Comparison of ENCODE assay signal across 5 worm cellular contexts in the genomic region with DNA sequence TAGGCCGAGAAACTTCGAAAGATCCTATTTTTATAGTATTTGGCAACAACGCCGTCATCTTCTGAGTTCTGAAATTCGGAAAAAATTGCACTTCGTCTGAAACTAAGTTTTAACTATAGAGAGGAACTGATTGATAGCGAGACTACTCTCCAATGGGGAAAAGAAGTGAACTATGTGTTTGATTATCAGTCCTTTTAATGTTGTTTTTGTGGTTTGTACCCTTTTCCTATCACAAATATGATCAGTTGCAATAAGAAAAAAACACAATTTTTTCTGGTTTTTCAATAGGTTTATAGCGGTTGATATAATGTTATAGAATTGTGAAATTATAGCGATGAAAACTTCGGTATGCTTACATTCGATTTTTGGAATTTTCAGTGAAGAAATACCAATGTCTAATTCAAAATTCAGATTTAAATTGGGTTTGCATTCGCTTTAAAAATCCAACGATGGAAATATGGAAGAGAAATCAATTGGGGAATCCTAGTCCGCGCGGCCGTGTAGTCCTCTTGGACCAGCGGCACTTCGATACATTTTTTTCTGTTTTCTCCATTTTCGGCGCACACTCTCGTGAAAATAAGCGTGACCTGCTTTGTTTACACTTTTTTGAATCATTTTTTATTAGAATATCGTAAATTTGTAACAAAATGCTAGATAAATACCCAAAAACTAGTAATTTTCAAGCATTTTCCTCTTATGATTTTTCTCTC.
A peak's percentile ranks its signal among the peaks of the same experiment; 100 is the strongest.
TF ChIP-seq lines count a peak whose summit lies in the region.

Gene C53B4.3 (minus strand): TSS at position 464 of the 710 bp plus-strand sequence.

TF ChIP-seq in whole organism, L1 larva, 84 proteins besides CTCF, POLR2A, EP300 and RAD21 (continues in another document):
- TF ChIP-seq nhr-90 (tag; optimal IDR thresholded peaks at IDR 0.05; lab: Kevin White, UChicago; ENCODE audit: poor library complexity) (peak; percentile 95), mep-1 (tag; optimal IDR thresholded peaks at IDR 0.05; lab: Kevin White, UChicago) (peak; percentile 49), dsc-1 (tag; optimal IDR thresholded peaks at IDR 0.05; lab: Kevin White, UChicago) (peak; percentile 96), blmp-1 (tag; optimal IDR thresholded peaks at IDR 0.05; lab: Kevin White, UChicago) (peak; percentile 56), lin-13 (GFP tag; optimal IDR thresholded peaks at IDR 0.05; lab: Kevin White, UChicago) (peak; percentile 34), rnt-1 (tag; optimal IDR thresholded peaks at IDR 0.05; lab: Kevin White, UChicago) (peak; percentile 99), ceh-8 (GFP tag; optimal IDR thresholded peaks at IDR 0.05; lab: Kevin White, UChicago) (peak; percentile 76), C04F5.9 (tag; optimal IDR thresholded peaks at IDR 0.05; lab: Kevin White, UChicago) (peak; percentile 87), nhr-28 (tag; optimal IDR thresholded peaks at IDR 0.05; lab: Kevin White, UChicago) (no peak), nhr-76 (tag; optimal IDR thresholded peaks at IDR 0.05; lab: Kevin White, UChicago) (no peak), grh-1 (GFP tag; IDR thresholded peaks at IDR 0.05; lab: Robert Waterston, UW) (0 out of 2 replicates have a peak, but pooled peaks have one; percentile 24), nhr-77 (tag; optimal IDR thresholded peaks at IDR 0.05; lab: Kevin White, UChicago) (no peak), unc-130 (tag; optimal IDR thresholded peaks at IDR 0.05; lab: Kevin White, UChicago) (no peak), nhr-85 (tag; lab: Kevin White, UChicago) (peak; percentile 96), efl-1 (optimal IDR thresholded peaks at IDR 0.05; lab: Kevin White, UChicago) (peak; percentile 63 to 67), efl-1 (GFP tag; optimal IDR thresholded peaks at IDR 0.05 in 1 of 2; lab: Kevin White, UChicago) (peak; percentile 59 to 95)

TF ChIP-seq in whole organism, L3 larva, 47 proteins besides CTCF, POLR2A, EP300 and RAD21 (continues in another document):
- TF ChIP-seq nhr-11 (tag; optimal IDR thresholded peaks at IDR 0.05; lab: Kevin White, UChicago) (no peak), ceh-82 (tag; optimal IDR thresholded peaks at IDR 0.05; lab: Kevin White, UChicago) (no peak), nhr-237 (tag; optimal IDR thresholded peaks at IDR 0.05; lab: Kevin White, UChicago) (no peak), zag-1 (tag; optimal IDR thresholded peaks at IDR 0.05; lab: Kevin White, UChicago) (no peak), ceh-16 (tag; optimal IDR thresholded peaks at IDR 0.05; lab: Kevin White, UChicago) (no peak), mml-1 (tag; optimal IDR thresholded peaks at IDR 0.05; lab: Kevin White, UChicago) (no peak), ztf-11 (tag; optimal IDR thresholded peaks at IDR 0.05; lab: Kevin White, UChicago) (no peak), egl-5 (tag; optimal IDR thresholded peaks at IDR 0.05; lab: Kevin White, UChicago) (no peak), nhr-67 (tag; optimal IDR thresholded peaks at IDR 0.05; lab: Kevin White, UChicago) (no peak), nhr-28 (tag; optimal IDR thresholded peaks at IDR 0.05; lab: Kevin White, UChicago) (no peak), hmg-11 (tag; optimal IDR thresholded peaks at IDR 0.05; lab: Kevin White, UChicago) (peak; percentile 32), ceh-9 (tag; optimal IDR thresholded peaks at IDR 0.05; lab: Kevin White, UChicago) (no peak), lin-39 (tag; optimal IDR thresholded peaks at IDR 0.05; lab: Kevin White, UChicago) (no peak), ceh-28 (tag; optimal IDR thresholded peaks at IDR 0.05; lab: Kevin White, UChicago) (no peak), lin-15B (tag; optimal IDR thresholded peaks at IDR 0.05; lab: Kevin White, UChicago) (peak; percentile 71), nfya-1 (tag; optimal IDR thresholded peaks at IDR 0.05; lab: Kevin White, UChicago; ENCODE audit: insufficient read depth) (peak; percentile 39), nhr-77 (tag; optimal IDR thresholded peaks at IDR 0.05; lab: Kevin White, UChicago) (no peak), elt-2 (tag; optimal IDR thresholded peaks at IDR 0.05; lab: Kevin White, UChicago) (peak; percentile 55)

TF ChIP-seq in whole organism, early embryonic, 17 proteins besides CTCF, POLR2A, EP300 and RAD21:
- TF ChIP-seq pes-1 (GFP tag; IDR thresholded peaks at IDR 0.05; lab: Robert Waterston, UW) (0 out of 2 replicates have a peak, but pooled peaks have one; percentile 69), tbx-37 (GFP tag; conservative IDR thresholded peaks at IDR 0.05; lab: Robert Waterston, UW) (peak; percentile 75), hnd-1 (tag; optimal IDR thresholded peaks at IDR 0.05; lab: Kevin White, UChicago) (no peak), aly-1 (tag; optimal IDR thresholded peaks at IDR 0.05; lab: Kevin White, UChicago) (no peak), B0310.2 (tag; optimal IDR thresholded peaks at IDR 0.05; lab: Kevin White, UChicago) (no peak)

TF ChIP-seq in whole organism, midembryonic, 9 proteins besides CTCF, POLR2A, EP300 and RAD21:
- TF ChIP-seq ztf-23 (GFP tag; IDR thresholded peaks at IDR 0.05; lab: Robert Waterston, UW) = peak; percentile 61; the same call in 1 of the 2 replicates
- TF ChIP-seq flt-1 (GFP tag; IDR thresholded peaks at IDR 0.05; lab: Robert Waterston, UW) = peak; percentile 73
- no peak for TF ChIP-seq med-1 (GFP tag; optimal IDR thresholded peaks at IDR 0.05; lab: Kevin White, UChicago; ENCODE audit: insufficient read depth)
- TF ChIP-seq T22C8.4 (GFP tag; IDR thresholded peaks at IDR 0.05; lab: Robert Waterston, UW) = no peak
- 0 out of 2 replicates have a peak, but pooled peaks have one; percentile 27 for TF ChIP-seq ref-1 (GFP tag; conservative IDR thresholded peaks at IDR 0.05; lab: Robert Waterston, UW)
- no peak for TF ChIP-seq tab-1 (GFP tag; IDR thresholded peaks at IDR 0.05; lab: Robert Waterston, UW)
- no peak for TF ChIP-seq klf-2 (GFP tag; conservative IDR thresholded peaks at IDR 0.05; lab: Robert Waterston, UW)
- no peak for TF ChIP-seq cog-1 (tag; optimal IDR thresholded peaks at IDR 0.05; lab: Kevin White, UChicago)

TF ChIP-seq in whole organism, young adult, 124 proteins besides CTCF, POLR2A, EP300 and RAD21 (continues in another document):
- no peak for TF ChIP-seq repo-1 (tag; optimal IDR thresholded peaks at IDR 0.05; lab: Kevin White, UChicago)
- TF ChIP-seq cebp-1 (GFP tag; IDR thresholded peaks at IDR 0.05; lab: Robert Waterston, UW) = no peak
- peak; percentile 47 for TF ChIP-seq cebp-1 (tag; optimal IDR thresholded peaks at IDR 0.05; lab: Kevin White, UChicago)
- TF ChIP-seq F37B4.10 (GFP tag; IDR thresholded peaks at IDR 0.05; lab: Robert Waterston, UW) = no peak
- peak; percentile 38 for TF ChIP-seq snpc-4 (GFP tag; optimal IDR thresholded peaks at IDR 0.05; lab: Kevin White, UChicago)
- peak in 3 of 4 experiments; percentile 25 to 51 (median 36) for TF ChIP-seq snpc-4 (tag; optimal IDR thresholded peaks at IDR 0.05; lab: Kevin White, UChicago)
- TF ChIP-seq rec-8 (tag; optimal IDR thresholded peaks at IDR 0.05; lab: Kevin White, UChicago) = peak in 1 of 2 experiments; percentile 57
- peak; percentile 69 for TF ChIP-seq K11D2.4 (GFP tag; IDR thresholded peaks at IDR 0.05; lab: Robert Waterston, UW)
- TF ChIP-seq hmg-20 (GFP tag; IDR thresholded peaks at IDR 0.05; lab: Robert Waterston, UW) = no peak
- TF ChIP-seq snpc-3.4 (tag; optimal IDR thresholded peaks at IDR 0.05; lab: Kevin White, UChicago) = peak; percentile 36
- TF ChIP-seq F55B11.4 (tag; optimal IDR thresholded peaks at IDR 0.05; lab: Kevin White, UChicago; ENCODE audit: borderline replicate concordance, insufficient read depth) = no peak
- peak; percentile 49 for TF ChIP-seq unc-130 (GFP tag; optimal IDR thresholded peaks at IDR 0.05; lab: Kevin White, UChicago)
- TF ChIP-seq atf-7 (tag; optimal IDR thresholded peaks at IDR 0.05; lab: Kevin White, UChicago) = peak; percentile 47
- peak; percentile 87 for TF ChIP-seq ZK185.1 (tag; optimal IDR thresholded peaks at IDR 0.05; lab: Kevin White, UChicago; ENCODE audit: poor library complexity, severe bottlenecking)
- TF ChIP-seq mcd-1 (GFP tag; IDR thresholded peaks at IDR 0.05; lab: Robert Waterston, UW) = peak; percentile 64
- TF ChIP-seq lin-54 (GFP tag; optimal IDR thresholded peaks at IDR 0.05; lab: Kevin White, UChicago) = peak; percentile 43
- no peak for TF ChIP-seq F57A8.1 (GFP tag; optimal IDR thresholded peaks at IDR 0.05; lab: Kevin White, UChicago)
- no peak for TF ChIP-seq mel-28 (tag; optimal IDR thresholded peaks at IDR 0.05; lab: Kevin White, UChicago; ENCODE audit: borderline replicate concordance)
- peak; percentile 82 for TF ChIP-seq ceh-27 (GFP tag; optimal IDR thresholded peaks at IDR 0.05; lab: Kevin White, UChicago)
- no peak for TF ChIP-seq Y53F4B.3 (GFP tag; IDR thresholded peaks at IDR 0.05; lab: Robert Waterston, UW)
- peak; percentile 90 for TF ChIP-seq bed-2 (GFP tag; IDR thresholded peaks at IDR 0.05; lab: Robert Waterston, UW)
- no peak for TF ChIP-seq madf-8 (GFP tag; conservative IDR thresholded peaks at IDR 0.05; lab: Robert Waterston, UW)
- 0 out of 2 replicates have a peak, but pooled peaks have one; percentile 37 for TF ChIP-seq ztf-28 (GFP tag; IDR thresholded peaks at IDR 0.05; lab: Robert Waterston, UW)
- TF ChIP-seq cebp-2 (GFP tag; IDR thresholded peaks at IDR 0.05; lab: Robert Waterston, UW) = no peak
- TF ChIP-seq lsl-1 (GFP tag; optimal IDR thresholded peaks at IDR 0.05; lab: Kevin White, UChicago) = peak; percentile 38
- peak; percentile 75 for TF ChIP-seq nhr-80 (tag; optimal IDR thresholded peaks at IDR 0.05; lab: Kevin White, UChicago)
- TF ChIP-seq attf-3 (GFP tag; conservative IDR thresholded peaks at IDR 0.05; lab: Robert Waterston, UW) = no peak
- no peak for TF ChIP-seq sea-2 (GFP tag; IDR thresholded peaks at IDR 0.05; lab: Robert Waterston, UW)
- TF ChIP-seq let-526 (GFP tag; IDR thresholded peaks at IDR 0.05; lab: Robert Waterston, UW) = no peak
- TF ChIP-seq ekl-4 (GFP tag; IDR thresholded peaks at IDR 0.05; lab: Robert Waterston, UW) = no peak
- TF ChIP-seq him-1 (tag; optimal IDR thresholded peaks at IDR 0.05; lab: Kevin White, UChicago) = peak; percentile 37
- TF ChIP-seq ceh-91 (GFP tag; IDR thresholded peaks at IDR 0.05; lab: Robert Waterston, UW) = peak; percentile 24; the same call in 1 of the 2 replicates
- no peak for TF ChIP-seq ztf-22 (GFP tag; optimal IDR thresholded peaks at IDR 0.05; lab: Kevin White, UChicago)
- peak; percentile 40 for TF ChIP-seq K12H6.12 (tag; optimal IDR thresholded peaks at IDR 0.05; lab: Kevin White, UChicago)
- peak; percentile 30 for TF ChIP-seq F23B12.7 (tag; optimal IDR thresholded peaks at IDR 0.05; lab: Kevin White, UChicago; ENCODE audit: insufficient read depth)
- TF ChIP-seq madf-10 (tag; optimal IDR thresholded peaks at IDR 0.05; lab: Kevin White, UChicago) = peak; percentile 19
- no peak for TF ChIP-seq nhr-90 (tag; optimal IDR thresholded peaks at IDR 0.05; lab: Kevin White, UChicago)
- TF ChIP-seq ztf-26 (tag; optimal IDR thresholded peaks at IDR 0.05; lab: Kevin White, UChicago) = peak; percentile 16
- peak; percentile 22 for TF ChIP-seq zim-3 (tag; optimal IDR thresholded peaks at IDR 0.05; lab: Kevin White, UChicago)

Comparison
In these comparisons a context has a peak if more than half of its experiments do, and no peak if none do; other contexts are left out.
1. Of the 8 proteins assayed by ChIP-seq in both whole organism, young adult and whole organism, L1 larva: peak only in whole organism, young adult: unc-130; only in whole organism, L1 larva: dpl-1, efl-1 and nhr-90; in both: snpc-4; in neither: 2; mixed calls (peak in some experiments, not most) for 1.